Fruit fly (Drosophila melanogaster): Measurements from ENCODE around the gene rdgB.
A peak's percentile ranks its signal among the peaks of the same experiment; 100 is the strongest.

Gene rdgB

DNA sequence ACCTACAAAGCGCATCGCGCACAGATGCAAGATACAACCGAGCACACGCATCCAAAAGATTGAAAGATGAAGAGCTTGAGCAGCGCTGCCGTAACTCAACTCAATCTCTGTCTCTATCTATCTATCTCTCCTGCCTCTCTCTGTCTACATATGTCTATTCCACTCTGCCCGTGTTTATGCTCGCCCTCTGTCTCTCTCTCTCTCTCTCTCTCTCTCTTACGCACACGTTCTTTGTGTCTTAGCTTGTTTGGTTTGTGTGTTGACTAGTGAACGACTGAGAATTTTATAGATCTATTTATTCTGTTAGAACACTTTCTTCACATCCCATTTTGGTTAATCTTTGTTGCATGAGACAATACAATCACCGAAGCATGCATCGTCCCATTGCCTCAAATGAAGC is 43.0 kb downstream of the rdgB start (continued):
- TF ChIP-seq CG10565 (GFP tag; optimal IDR thresholded peaks at IDR 0.05) (no peak), hbn (GFP tag; IDR thresholded peaks at IDR 0.05; ENCODE audit: partially characterized antibody) (no peak), stwl (tag; optimal IDR thresholded peaks at IDR 0.05) (peak; percentile 59), CG15696 (tag; optimal IDR thresholded peaks at IDR 0.05) (peak; percentile 39), toy (GFP tag; IDR thresholded peaks at IDR 0.05) (no peak), Dad (GFP tag; optimal IDR thresholded peaks at IDR 0.05) (no peak), CG12236 (GFP tag; optimal IDR thresholded peaks at IDR 0.05) (no peak), Xrp1 (GFP tag; IDR thresholded peaks at IDR 0.05) (peak; percentile 47), CG15479 (GFP tag; optimal IDR thresholded peaks at IDR 0.05) (peak; percentile 27), Bgb (GFP tag; IDR thresholded peaks at IDR 0.05; ENCODE audit: partially characterized antibody) (0 out of 2 replicates have a peak, but pooled peaks have one; percentile 12), tgo (GFP tag; IDR thresholded peaks at IDR 0.05) (no peak), eve (GFP tag; optimal IDR thresholded peaks at IDR 0.05) (no peak), H15 (GFP tag; IDR thresholded peaks at IDR 0.05) (no peak), YL-1 (GFP tag; optimal IDR thresholded peaks at IDR 0.05) (no peak), ap (GFP tag; IDR thresholded peaks at IDR 0.05) (no peak), vvl (GFP tag; IDR thresholded peaks at IDR 0.05) (peak; percentile 42), mirr (GFP tag; optimal IDR thresholded peaks at IDR 0.05) (no peak), CG12659 (GFP tag; optimal IDR thresholded peaks at IDR 0.05) (no peak), CG1233 (GFP tag; optimal IDR thresholded peaks at IDR 0.05) (peak; percentile 21), CG14860 (GFP tag; IDR thresholded peaks at IDR 0.05; ENCODE audit: partially characterized antibody) (no peak), MESR4 (GFP tag; optimal IDR thresholded peaks at IDR 0.05) (no peak), CG8290 (GFP tag; optimal IDR thresholded peaks at IDR 0.05) (peak; percentile 92), CG8290 (tag; optimal IDR thresholded peaks at IDR 0.05) (peak; percentile 77 to 98), sd (tag; optimal IDR thresholded peaks at IDR 0.05) (no peak), ATbp (GFP tag; optimal IDR thresholded peaks at IDR 0.05) (peak; percentile 42), hkb (optimal IDR thresholded peaks at IDR 0.05) (no peak), hkb (GFP tag; IDR thresholded peaks at IDR 0.05) (no peak), CG8924 (tag; optimal IDR thresholded peaks at IDR 0.05) (peak; percentile 10), fd64A (GFP tag; optimal IDR thresholded peaks at IDR 0.05) (peak; percentile 32), Abd-B (GFP tag; optimal IDR thresholded peaks at IDR 0.05) (no peak), Trl (optimal IDR thresholded peaks at IDR 0.05) (peak; percentile 54 to 69), Trl (GFP tag; optimal IDR thresholded peaks at IDR 0.05) (peak; percentile 27), CG5180 (GFP tag; optimal IDR thresholded peaks at IDR 0.05) (peak; percentile 11), CG12219 (GFP tag; optimal IDR thresholded peaks at IDR 0.05) (no peak), Doc2 (GFP tag; IDR thresholded peaks at IDR 0.05) (no peak), Poxn (GFP tag; IDR thresholded peaks at IDR 0.05) (no peak), z (GFP tag; IDR thresholded peaks at IDR 0.05) (peak; percentile 91), gem (tag; optimal IDR thresholded peaks at IDR 0.05) (peak; percentile 1), Hmr (GFP tag; optimal IDR thresholded peaks at IDR 0.05) (no peak), sob (GFP tag; IDR thresholded peaks at IDR 0.05) (peak; percentile 43; the same call in 1 of the 2 replicates), onecut (GFP tag; IDR thresholded peaks at IDR 0.05) (0 out of 2 replicates have a peak, but pooled peaks have one; percentile 14), CG10654 (GFP tag; optimal IDR thresholded peaks at IDR 0.05) (no peak), Ets65A (GFP tag) (no peak), cas (GFP tag; IDR thresholded peaks at IDR 0.05) (no peak), emc (GFP tag; optimal IDR thresholded peaks at IDR 0.05) (no peak), dmrt11E (tag; optimal IDR thresholded peaks at IDR 0.05) (peak; percentile 16), CG6175 (GFP tag; IDR thresholded peaks at IDR 0.05) (no peak), NC2β (GFP tag; optimal IDR thresholded peaks at IDR 0.05) (peak; percentile 0), CG8765 (GFP tag; IDR thresholded peaks at IDR 0.05) (no peak), CG13123 (GFP tag; optimal IDR thresholded peaks at IDR 0.05) (no peak), az2 (GFP tag; optimal IDR thresholded peaks at IDR 0.05) (no peak), bbx (GFP tag; IDR thresholded peaks at IDR 0.05; ENCODE audit: partially characterized antibody) (no peak), CG5245 (GFP tag; optimal IDR thresholded peaks at IDR 0.05) (no peak)
